Fruit fly (Drosophila melanogaster) whole organism, larva: ENCODE data around the gene mor.
A peak's percentile ranks its signal among the peaks of the same experiment; 100 is the strongest.

ENCODE experiments used
- noc ChIP-seq: fragments of 200-800 bp; sonication (Bioruptor generic); optimal IDR thresholded peaks from 3 replicates; lab custom pipeline; 2019; ENCODE audit warnings: missing biosample characterization, mild to moderate bottlenecking, missing genetic modification characterization, moderate library complexity

The mor gene

DNA sequence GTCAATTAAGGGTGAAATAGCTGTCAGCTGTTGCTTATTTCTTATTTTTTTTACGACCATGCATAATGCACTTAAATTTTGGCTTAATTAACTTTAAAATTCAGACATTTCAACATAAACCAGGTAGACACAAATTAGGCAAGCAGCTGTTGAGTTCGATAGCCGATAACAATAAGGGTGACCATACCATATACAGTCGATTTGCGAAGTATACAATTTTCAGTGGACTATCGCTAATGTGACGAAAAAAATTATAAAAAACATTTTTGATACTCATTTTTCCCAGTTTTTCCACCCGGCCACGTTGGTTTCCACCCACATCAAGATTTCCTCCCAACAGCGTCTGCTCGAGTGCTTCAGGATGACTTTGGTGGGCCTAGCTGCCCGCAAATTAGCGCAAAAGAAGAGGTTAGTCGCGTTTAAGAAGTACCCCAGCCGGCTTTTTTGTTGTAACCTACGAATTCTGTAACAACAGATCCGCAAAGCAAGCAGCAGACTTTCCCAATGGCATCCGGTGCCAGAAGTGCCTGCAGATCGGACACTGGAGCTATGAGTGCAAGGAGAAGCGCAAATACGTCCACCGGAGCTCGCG, 8.9 kb downstream of the mor start, which contains the start of the genes CG4287 and CG5516:
TSS of gene CG4287 (minus strand) at position 178 of the 592 bp plus-strand sequence.
TSS of gene CG5516 (plus strand) at position 195 of the 592 bp plus-strand sequence.
- TF ChIP-seq noc (tag; lab: Kevin White, UChicago) = no peak

DNA sequence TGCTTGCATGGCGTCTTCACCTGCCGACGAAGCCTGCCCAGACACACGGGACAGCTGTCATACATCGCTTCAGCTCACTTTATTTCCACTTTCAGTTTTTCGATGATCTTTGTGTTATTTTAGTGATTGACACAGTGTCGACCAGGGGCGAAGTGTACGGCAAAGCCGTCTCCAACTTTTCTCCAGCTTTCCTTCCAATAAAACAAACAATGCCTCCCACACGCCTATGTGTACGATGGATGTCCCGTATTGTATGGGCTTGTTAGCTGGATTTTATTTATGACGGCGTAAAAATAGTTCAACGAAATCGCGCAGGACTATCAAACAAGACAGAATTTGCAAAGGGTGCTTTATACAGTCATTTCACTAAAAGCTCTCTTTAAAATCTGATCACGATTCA, 21.9 kb downstream of the mor start, which contains the start of the genes CG31088 and CG46383:
TSS of gene CG31088 (minus strand) at position 101 of the 400 bp plus-strand sequence.
TSS of gene CG46383 (minus strand) at position 101 of the 400 bp plus-strand sequence.
- TF ChIP-seq noc (tag; lab: Kevin White, UChicago) = no peak

dm6 chr3R:15947605-15948004, 25.1 kb downstream of the mor start:
- no peak for TF ChIP-seq noc (tag; lab: Kevin White, UChicago)

DNA sequence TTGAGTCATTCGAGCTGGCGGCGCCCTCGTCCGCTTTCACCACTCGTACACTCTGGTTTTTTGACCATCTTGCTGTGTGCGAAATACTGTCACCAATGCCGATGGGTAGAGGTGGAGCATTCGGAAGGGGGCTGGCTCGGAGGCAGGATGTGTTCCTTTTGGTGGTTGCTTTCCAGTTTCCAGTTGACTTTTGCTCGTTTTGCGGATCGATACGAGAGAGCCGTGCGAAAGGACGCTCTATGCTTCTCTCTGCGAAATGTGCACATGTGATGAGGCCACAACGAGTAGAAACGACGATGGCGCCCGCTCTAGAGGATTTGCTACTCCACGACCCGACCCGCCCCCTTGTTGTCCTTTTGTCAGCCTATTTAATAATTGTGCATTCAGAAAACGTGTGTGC, 35.0 kb downstream of the mor start:
- no peak for TF ChIP-seq noc (tag; lab: Kevin White, UChicago)

DNA sequence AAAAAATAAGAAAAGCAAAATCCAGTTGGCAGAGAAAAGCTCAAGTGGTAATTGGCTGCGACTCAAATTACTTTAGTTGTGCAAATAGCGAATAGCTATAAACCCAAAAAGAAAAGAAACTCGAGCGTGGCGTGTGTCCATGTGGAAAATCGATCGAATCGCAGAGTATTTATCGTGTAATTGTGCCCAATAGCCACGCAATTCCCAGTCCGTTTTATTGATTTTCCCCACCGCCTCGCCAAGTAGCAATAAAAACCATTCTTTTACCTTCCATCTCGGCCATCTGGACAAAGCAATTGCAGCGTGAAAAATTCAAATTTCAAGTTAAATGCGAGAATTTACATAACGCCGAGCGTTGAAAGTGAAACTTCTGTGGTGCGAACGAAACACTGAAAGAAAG, 37.2 kb downstream of the mor start:
- no peak for TF ChIP-seq noc (tag; lab: Kevin White, UChicago)

- no peak for TF ChIP-seq noc (tag; lab: Kevin White, UChicago)
These were observed 37.8 kb downstream of the mor start, which contains the start of gene Sap47 for dm6 chr3R:15934952-15935351. Gene Sap47, plus strand, starts transcription at chr3R:15935100.

- TF ChIP-seq noc (tag; lab: Kevin White, UChicago) = no peak
These were observed 39.0 kb downstream of the mor start, which contains the start of the genes CG5478 and blp for dm6 chr3R:15933609-15934232. Gene CG5478, minus strand, starts transcription at chr3R:15933734. Gene blp, plus strand, starts transcription at chr3R:15933847.

DNA sequence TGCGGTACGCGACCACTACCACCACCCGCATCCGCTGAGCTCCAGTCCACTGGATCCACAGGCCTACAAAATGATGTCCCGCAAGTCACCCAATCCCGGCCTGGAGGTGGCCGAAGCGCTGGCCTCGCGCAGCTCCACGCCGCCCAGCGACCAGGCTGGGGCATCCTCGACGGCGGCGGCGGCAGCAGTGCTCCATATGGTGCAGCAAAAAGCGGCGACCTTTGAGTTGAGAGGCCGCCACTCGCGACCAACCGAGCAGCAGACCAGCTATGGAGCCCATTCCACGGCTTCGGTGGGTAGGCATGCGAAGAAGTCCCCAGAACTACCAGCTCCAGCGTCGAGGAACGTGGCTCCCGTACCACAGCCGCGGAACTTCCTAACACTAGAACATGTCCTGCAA, 42.7 kb downstream of the mor start:
- no peak for TF ChIP-seq noc (tag; lab: Kevin White, UChicago)

- no peak for TF ChIP-seq noc (tag; lab: Kevin White, UChicago)
These were observed 44.6 kb downstream of the mor start for dm6 chr3R:15928127-15928526.

- TF ChIP-seq noc (tag; lab: Kevin White, UChicago) = peak; percentile 30
These were observed 45.5 kb downstream of the mor start for dm6 chr3R:15927172-15927571.

DNA sequence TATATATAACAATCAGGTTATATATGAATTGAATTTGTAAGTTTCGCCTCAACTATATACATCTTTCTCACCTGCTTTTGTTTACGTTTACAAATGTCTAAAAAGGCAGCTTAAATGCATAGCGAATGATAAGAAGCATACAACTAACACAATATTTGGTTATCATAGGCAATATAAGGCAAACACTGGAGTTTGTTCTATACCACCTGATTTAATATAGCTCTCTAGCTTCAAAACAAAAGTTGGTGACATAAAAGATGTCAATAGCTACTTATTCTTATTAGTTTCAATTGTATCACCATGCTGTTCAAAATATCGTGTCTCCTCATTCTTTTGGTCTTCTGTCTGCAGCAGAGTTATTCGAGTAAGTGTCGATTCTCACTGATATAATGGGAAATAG, 46.8 kb downstream of the mor start:
- no peak for TF ChIP-seq noc (tag; lab: Kevin White, UChicago)

DNA sequence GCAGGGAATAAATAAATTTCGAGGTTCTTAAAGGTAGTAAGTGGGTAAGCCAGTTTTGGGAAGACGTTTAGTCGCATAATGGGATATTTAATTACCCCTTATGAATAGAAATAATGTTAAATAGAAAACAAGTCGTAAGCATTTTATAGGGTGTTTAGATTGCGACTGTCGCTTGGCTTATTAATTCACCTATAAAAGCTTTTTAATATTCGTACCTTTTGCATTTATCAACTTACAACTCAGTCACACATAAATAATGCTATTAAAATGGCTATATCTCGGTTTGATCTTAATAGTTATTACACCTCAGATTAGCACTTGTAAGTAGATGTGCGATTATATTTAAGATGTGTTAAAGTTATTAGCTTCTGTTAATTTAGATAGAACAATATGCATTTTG, 47.4 kb downstream of the mor start, which contains the start of gene CG34276:
TSS of gene CG34276 (plus strand) at position 301 of the 400 bp plus-strand sequence.
- no peak for TF ChIP-seq noc (tag; lab: Kevin White, UChicago)

- TF ChIP-seq noc (tag; lab: Kevin White, UChicago) = no peak
These were observed 49.8 kb downstream of the mor start for dm6 chr3R:15922622-15923574.

DNA sequence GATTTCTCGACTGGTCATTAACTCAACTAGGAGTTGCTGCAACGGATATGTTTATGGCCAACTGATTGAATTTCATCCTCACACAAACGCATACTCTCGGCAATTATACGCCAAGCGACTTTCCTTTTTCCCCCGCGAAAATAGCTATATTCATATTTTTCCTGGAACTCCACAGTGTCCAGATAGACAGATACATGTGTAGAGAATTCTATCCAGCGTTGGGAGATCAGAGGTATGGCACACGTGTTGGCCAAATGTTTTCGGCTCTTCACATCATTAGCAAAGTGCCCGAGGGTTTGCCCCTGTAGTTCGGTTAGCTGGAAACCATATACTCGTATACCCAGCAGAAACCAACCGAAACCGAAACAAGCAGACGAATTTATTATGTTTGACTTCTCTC, 51.0 kb downstream of the mor start:
- TF ChIP-seq noc (tag; lab: Kevin White, UChicago) = no peak

- TF ChIP-seq noc (tag; lab: Kevin White, UChicago) = no peak
These were observed 52.0 kb downstream of the mor start, which contains the start of gene Fbxl7 for dm6 chr3R:15920751-15921156. Gene Fbxl7, plus strand, starts transcription at chr3R:15920898.

- no peak for TF ChIP-seq noc (tag; lab: Kevin White, UChicago)
These were observed 52.5 kb downstream of the mor start for dm6 chr3R:15920229-15920533.
